Fruit fly (Drosophila melanogaster) whole organism, pupa: ENCODE results near the gene Akt.

ENCODE experiments used
- CG10348 ChIP-seq: fragments of 200-800 bp; sonication (Bioruptor generic); IDR thresholded peaks from 2 replicates; pipeline ENCODE4 v1.3.6; 2022; ENCODE audit warnings: missing biosample characterization, missing genetic modification characterization
- CG12605 ChIP-seq: fragments of 200-800 bp; sonication (Bioruptor generic); IDR thresholded peaks from 2 replicates; pipeline ENCODE4 v1.3.6; 2022; ENCODE audit warnings: missing biosample characterization, missing genetic modification characterization
- CG13204 ChIP-seq: fragments of 200-800 bp; sonication (Bioruptor generic); optimal IDR thresholded peaks from 2 replicates; lab custom pipeline; 2018; ENCODE audit warnings: missing biosample characterization, mild to moderate bottlenecking, missing genetic modification characterization, moderate library complexity
- CG14655 ChIP-seq: fragments of 200-800 bp; sonication (Bioruptor generic); optimal IDR thresholded peaks from 3 replicates; lab custom pipeline; 2017; ENCODE audit warnings: mild to moderate bottlenecking, missing biosample characterization, missing genetic modification reagents, missing genetic modification characterization
- CG15710 ChIP-seq: fragments of 200-800 bp; sonication (Bioruptor generic); optimal IDR thresholded peaks from 2 replicates; lab custom pipeline; 2018; ENCODE audit warnings: missing biosample characterization, mild to moderate bottlenecking, missing genetic modification characterization, moderate library complexity
- CG17806 ChIP-seq: fragments of 200-800 bp; sonication (Bioruptor generic); optimal IDR thresholded peaks from 2 replicates; lab custom pipeline; 2018; ENCODE audit warnings: missing biosample characterization, mild to moderate bottlenecking, missing genetic modification characterization, moderate library complexity
- CG32121 ChIP-seq: fragments of 200-800 bp; sonication (Bioruptor generic); IDR thresholded peaks from 2 replicates; pipeline ENCODE4 v1.3.6; 2022; ENCODE audit warnings: missing biosample characterization, missing genetic modification characterization
- CG34367 ChIP-seq: fragments of 200-800 bp; sonication (Bioruptor generic); optimal IDR thresholded peaks from 2 replicates; lab custom pipeline; 2018; ENCODE audit warnings: missing biosample characterization, mild to moderate bottlenecking, missing genetic modification characterization
- CG4496 ChIP-seq: fragments of 200-800 bp; sonication (Bioruptor generic); IDR thresholded peaks from 3 replicates; pipeline ENCODE4 v1.3.6; 2022; ENCODE audit warnings: missing biosample characterization, missing genetic modification characterization
- CG8159 ChIP-seq: fragments of 200-800 bp; sonication (Bioruptor generic); optimal IDR thresholded peaks from 3 replicates; lab custom pipeline; 2018; ENCODE audit warnings: missing biosample characterization, mild to moderate bottlenecking, missing genetic modification characterization, moderate library complexity
- CG8301 ChIP-seq: fragments of 200-800 bp; sonication (Bioruptor generic); optimal IDR thresholded peaks from 2 replicates; lab custom pipeline; 2018; ENCODE audit warnings: missing biosample characterization, mild to moderate bottlenecking, missing genetic modification characterization
- CG9948 ChIP-seq: fragments of 200-800 bp; sonication (Bioruptor generic); optimal IDR thresholded peaks from 2 replicates; lab custom pipeline; 2018; ENCODE audit warnings: missing biosample characterization, mild to moderate bottlenecking, missing genetic modification characterization, moderate library complexity
- D1 ChIP-seq: fragments of 200-800 bp; sonication (Bioruptor generic); optimal IDR thresholded peaks from 2 replicates; lab custom pipeline; 2018; ENCODE audit warnings: missing biosample characterization, mild to moderate bottlenecking, missing genetic modification characterization, moderate library complexity
- EcR ChIP-seq: fragments of 200-800 bp; sonication (Bioruptor generic); optimal IDR thresholded peaks from 3 replicates; lab custom pipeline; 2019; ENCODE audit warnings: missing biosample characterization, missing genetic modification characterization, mild to moderate bottlenecking, moderate library complexity, missing genetic modification reagents
- Ets98B ChIP-seq: fragments of 200-800 bp; sonication (Bioruptor generic); IDR thresholded peaks from 2 replicates; pipeline ENCODE4 v1.3.6; 2022; ENCODE audit warnings: missing biosample characterization, missing genetic modification characterization
- Pif1A ChIP-seq: fragments of 200-800 bp; sonication (Bioruptor generic); optimal IDR thresholded peaks from 3 replicates; lab custom pipeline; 2016; ENCODE audit warnings: missing biosample characterization, missing genetic modification characterization
- Pif1B ChIP-seq: fragments of 200-800 bp; sonication (Bioruptor generic); optimal IDR thresholded peaks from 3 replicates; lab custom pipeline; 2016; ENCODE audit warnings: missing biosample characterization, missing genetic modification characterization
- Snoo ChIP-seq: fragments of 200-800 bp; sonication (Bioruptor generic); optimal IDR thresholded peaks from 3 replicates; lab custom pipeline; 2017; ENCODE audit warnings: missing biosample characterization, mild to moderate bottlenecking, missing genetic modification characterization, inconsistent platforms
- fd96Ca ChIP-seq: fragments of 200-800 bp; sonication (Bioruptor generic); IDR thresholded peaks from 3 replicates; pipeline ENCODE4 v1.3.6; 2022; ENCODE audit warnings: missing biosample characterization, missing genetic modification characterization
- gl ChIP-seq: fragments of 200-800 bp; sonication (Bioruptor generic); optimal IDR thresholded peaks from 2 replicates; lab custom pipeline; 2018; ENCODE audit warnings: missing biosample characterization, mild to moderate bottlenecking, missing genetic modification characterization
- rn ChIP-seq: fragments of 200-800 bp; sonication (Bioruptor generic); IDR thresholded peaks from 2 replicates; pipeline ENCODE4 v1.3.6; 2022; ENCODE audit warnings: missing biosample characterization, missing genetic modification characterization

Gene Akt

DNA sequence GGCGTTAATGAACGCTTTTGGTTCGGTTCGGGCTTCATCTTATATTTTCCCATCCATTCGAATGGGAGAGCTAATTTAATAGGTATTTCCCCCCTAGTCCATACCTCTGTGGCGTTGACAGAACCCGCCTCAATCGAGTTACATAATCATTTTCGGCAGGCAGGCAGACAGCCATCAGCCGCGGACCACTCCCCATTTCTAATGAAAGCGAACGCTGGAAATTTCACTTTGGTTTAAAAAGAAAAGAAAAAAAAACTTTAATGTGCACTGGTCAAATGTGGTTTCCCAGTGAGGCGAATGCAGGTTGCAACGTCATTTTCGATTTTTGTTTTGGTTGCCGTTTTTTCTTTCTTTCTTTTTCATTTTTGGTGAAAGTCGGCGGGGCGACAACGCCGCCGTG, 16.6 kb upstream of the Akt start:
- TF ChIP-seq rn (GFP tag; lab: Robert Waterston, UW) (no peak), CG4496 (GFP tag; lab: Robert Waterston, UW) (0 out of 3 replicates have a peak, but pooled peaks have one; percentile 13), Snoo (tag; lab: Kevin White, UChicago) (peak; percentile 64), Ets98B (GFP tag; lab: Robert Waterston, UW) (peak; percentile 12; the same call in 1 of the 2 replicates)

DNA sequence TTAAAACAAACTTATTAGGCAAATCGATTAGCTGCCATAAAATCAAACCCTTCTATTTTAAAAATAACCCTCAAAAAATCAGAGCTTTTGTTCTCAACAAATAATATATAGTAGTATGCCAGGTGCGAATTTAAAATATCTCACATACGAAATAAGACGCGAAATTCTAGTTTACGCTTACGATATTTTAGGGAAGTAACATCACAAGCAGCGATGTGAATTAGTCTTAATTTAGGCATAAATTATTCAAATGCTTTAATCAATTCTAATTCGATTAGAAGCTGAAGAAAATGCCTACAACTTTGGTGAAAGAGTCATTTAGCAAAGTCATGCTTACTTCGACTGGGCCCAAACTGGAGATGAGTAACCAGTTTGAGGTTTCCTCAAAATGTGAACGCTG, 15.4 kb upstream of the Akt start, which contains the start of gene sxe2:
Gene sxe2, plus strand, starts transcription at position 301 of the 400 bp plus-strand sequence.
- no peak for TF ChIP-seq CG4496 (GFP tag; lab: Robert Waterston, UW)
- TF ChIP-seq, all 21 proteins: peak for 0

DNA sequence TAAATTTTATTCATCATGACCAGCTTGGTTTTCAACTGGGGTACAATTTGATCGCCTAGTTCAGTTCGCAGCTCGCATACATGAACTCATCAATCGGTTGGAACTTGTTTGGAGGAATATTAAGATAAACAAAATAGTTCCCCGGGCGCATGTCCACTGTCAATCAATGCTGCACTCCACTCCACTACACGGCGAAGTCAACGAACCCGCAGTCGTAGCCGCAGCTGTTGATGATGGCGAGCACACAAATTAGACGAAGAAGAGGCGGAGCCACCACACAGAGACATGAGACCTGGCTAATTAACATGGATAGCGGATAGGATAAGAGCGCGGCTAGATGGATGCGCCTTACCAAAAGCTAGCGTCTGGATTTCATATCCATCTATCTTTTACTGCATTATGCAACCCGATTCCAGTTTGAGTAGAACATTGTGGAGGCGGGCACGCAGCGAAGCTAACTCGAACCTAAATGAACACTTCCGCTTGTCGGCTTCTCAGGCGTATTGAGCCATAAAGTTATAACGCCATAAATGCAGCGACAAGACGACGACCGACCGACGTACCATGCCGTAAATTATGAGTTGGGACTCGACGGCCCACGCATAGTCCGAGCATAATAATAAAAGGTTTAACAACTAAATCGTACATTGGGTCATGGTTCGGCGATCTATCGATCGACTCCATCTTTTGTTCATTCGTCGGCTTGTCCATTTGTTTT, 7.0 kb upstream of the Akt start:
- TF ChIP-seq CG34367 = no peak
- TF ChIP-seq EcR (GFP tag; lab: Kevin White, UChicago) = peak; percentile 29

DNA sequence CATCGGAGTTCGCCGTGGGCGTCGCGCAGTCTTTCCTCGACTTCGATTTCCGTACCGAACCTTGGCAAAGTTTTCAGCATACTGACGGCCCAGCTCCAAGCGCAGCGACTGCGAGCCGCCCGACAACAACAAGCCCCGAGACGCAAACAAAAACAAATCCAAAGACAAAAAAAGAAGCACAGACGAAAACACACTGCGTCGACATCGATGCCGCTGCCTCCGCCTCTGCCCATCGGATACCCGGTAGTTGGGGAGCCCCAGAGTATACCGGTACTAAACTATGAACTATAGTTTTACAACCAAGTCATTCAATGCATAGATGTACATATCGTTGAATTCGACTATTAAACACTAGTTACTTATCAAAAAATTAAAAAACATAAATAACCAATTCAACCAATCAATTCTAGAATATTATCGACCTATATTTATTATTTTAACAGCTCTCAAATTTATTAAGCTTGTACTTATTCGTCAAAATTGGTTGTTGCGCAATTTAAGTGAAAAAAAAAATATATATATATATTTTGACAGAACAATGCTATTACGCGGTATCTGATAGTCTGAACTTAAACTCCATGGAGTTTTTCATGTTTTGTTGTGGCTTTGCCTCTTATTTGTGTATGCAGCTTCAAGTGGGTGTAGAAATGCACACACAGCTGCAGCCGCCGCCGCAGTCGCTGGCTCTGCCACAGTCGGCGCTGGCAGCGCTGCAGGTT, 4.9 kb upstream of the Akt start:
- TF ChIP-seq EcR (GFP tag; lab: Kevin White, UChicago) (peak; percentile 22), CG13204 (peak; percentile 81), CG4496 (GFP tag; lab: Robert Waterston, UW) (peak; percentile 73; the same call in 2 of the 3 replicates), CG9948 (tag; lab: Kevin White, UChicago) (peak; percentile 79), CG14655 (GFP tag; lab: Kevin White, UChicago) (peak; percentile 92), CG34367 (peak; percentile 63), Snoo (tag; lab: Kevin White, UChicago) (peak; percentile 62), CG32121 (GFP tag; lab: Robert Waterston, UW) (peak; percentile 67), CG17806 (tag; lab: Kevin White, UChicago) (peak; percentile 68), rn (GFP tag; lab: Robert Waterston, UW) (no peak), CG8159 (tag; lab: Kevin White, UChicago) (peak; percentile 85), D1 (peak; percentile 72), Pif1B (GFP tag; lab: Kevin White, UChicago) (peak; percentile 63), Pif1A (GFP tag; lab: Kevin White, UChicago) (peak; percentile 81), CG12605 (GFP tag; lab: Robert Waterston, UW) (peak; percentile 31; the same call in 1 of the 2 replicates), fd96Ca (GFP tag; lab: Robert Waterston, UW) (peak; percentile 84), gl (tag; lab: Kevin White, UChicago) (peak; percentile 45), CG15710 (peak; percentile 78), CG8301 (tag; lab: Kevin White, UChicago) (peak; percentile 87), CG10348 (GFP tag; lab: Robert Waterston, UW) (peak; percentile 65), Ets98B (GFP tag; lab: Robert Waterston, UW) (peak; percentile 76)

DNA sequence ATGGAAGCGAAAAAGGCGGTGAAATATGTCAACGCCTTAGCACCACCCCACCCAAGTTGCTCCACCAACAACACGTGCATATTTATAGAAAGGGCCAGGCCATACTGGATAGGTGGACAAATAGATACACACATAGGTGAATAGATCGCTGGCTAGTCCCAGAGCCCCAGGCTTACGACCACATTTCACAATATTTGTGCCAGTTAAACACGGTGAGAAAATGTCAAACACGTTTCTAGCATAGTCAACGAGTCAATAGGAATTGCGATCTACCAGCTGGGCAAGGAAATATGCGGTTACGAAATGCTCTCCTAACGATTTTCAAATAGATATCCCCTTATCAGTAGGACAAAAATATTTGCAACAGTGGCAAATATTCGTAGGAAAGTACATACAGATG, 4.1 kb upstream of the Akt start:
- TF ChIP-seq CG14655 (GFP tag; lab: Kevin White, UChicago) (peak; percentile 21), CG8301 (tag; lab: Kevin White, UChicago) (no peak), CG8159 (tag; lab: Kevin White, UChicago) (no peak), CG9948 (tag; lab: Kevin White, UChicago) (no peak), D1 (no peak), CG13204 (no peak), fd96Ca (GFP tag; lab: Robert Waterston, UW) (no peak)

DNA sequence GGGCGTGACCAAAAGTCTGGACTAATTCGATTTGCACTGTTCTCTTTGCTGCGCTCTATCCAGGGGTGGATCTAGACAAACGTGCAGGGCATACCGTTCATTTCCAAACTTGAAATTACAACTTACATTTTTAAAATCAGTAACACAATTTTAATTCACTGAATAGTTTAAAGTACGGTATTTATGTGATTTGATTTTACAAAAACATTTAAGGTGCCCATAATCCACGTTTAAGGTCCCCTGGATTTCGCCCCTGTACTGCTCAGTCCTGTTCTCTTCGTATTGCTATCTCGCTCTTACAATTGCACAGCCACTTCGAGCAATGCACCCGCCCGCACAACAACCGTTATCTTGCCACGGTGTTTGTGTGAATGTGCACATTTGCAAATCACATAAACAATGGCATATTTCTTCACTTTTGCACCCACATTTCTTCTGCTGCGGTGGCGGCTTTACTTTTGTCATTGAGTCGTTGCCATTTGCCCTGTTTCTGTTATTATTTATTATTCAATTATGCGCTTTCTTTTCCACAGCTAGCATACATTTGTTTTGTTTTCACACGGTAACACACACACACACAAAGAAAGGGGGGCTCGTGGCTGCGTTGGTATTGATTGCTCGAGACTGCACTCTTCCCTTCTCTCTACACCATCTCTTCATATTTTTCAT, 1.2 kb upstream of the Akt start:
- TF ChIP-seq CG8301 (tag; lab: Kevin White, UChicago) (peak; percentile 99), Pif1A (GFP tag; lab: Kevin White, UChicago) (peak; percentile 99), Pif1B (GFP tag; lab: Kevin White, UChicago) (peak; percentile 98), CG10348 (GFP tag; lab: Robert Waterston, UW) (peak; percentile 95), Ets98B (GFP tag; lab: Robert Waterston, UW) (peak; percentile 98), gl (tag; lab: Kevin White, UChicago) (peak; percentile 97), CG14655 (GFP tag; lab: Kevin White, UChicago) (peak; percentile 99), D1 (peak; percentile 97), CG32121 (GFP tag; lab: Robert Waterston, UW) (peak; percentile 99), CG15710 (peak; percentile 99), rn (GFP tag; lab: Robert Waterston, UW) (peak; percentile 96), CG17806 (tag; lab: Kevin White, UChicago) (peak; percentile 99), Snoo (tag; lab: Kevin White, UChicago) (peak; percentile 99), CG34367 (peak; percentile 99), CG13204 (peak; percentile 94), CG9948 (tag; lab: Kevin White, UChicago) (peak; percentile 99), CG4496 (GFP tag; lab: Robert Waterston, UW) (peak; percentile 99), CG8159 (tag; lab: Kevin White, UChicago) (peak; percentile 99), EcR (GFP tag; lab: Kevin White, UChicago) (peak; percentile 96), fd96Ca (GFP tag; lab: Robert Waterston, UW) (peak; percentile 98), CG12605 (GFP tag; lab: Robert Waterston, UW) (peak; percentile 97)
